Fruit fly (Drosophila melanogaster): Measurements from ENCODE around the gene CG15498.

CG15498 gene

DNA sequence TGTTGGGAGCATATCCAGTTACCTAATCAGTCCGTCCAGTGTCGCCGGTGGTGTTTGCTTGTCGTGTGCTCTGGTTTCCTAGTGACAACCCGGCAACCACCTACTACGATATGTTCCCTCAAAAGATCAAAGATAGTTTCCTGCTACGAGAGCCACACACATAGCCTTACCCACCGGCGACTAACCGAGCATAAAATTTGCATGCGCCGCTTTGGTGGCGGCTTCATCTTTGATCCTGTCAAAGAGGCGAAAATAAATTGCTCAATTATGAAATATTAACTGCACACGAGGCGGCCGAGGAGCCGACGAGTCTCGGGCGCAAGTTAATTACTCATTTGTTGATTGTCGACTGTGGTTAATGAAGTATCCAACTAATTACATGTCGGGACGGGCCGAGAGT is at the start of gene CG15498:
Gene CG15498, minus strand, starts transcription at position 101 of the 400 bp plus-strand sequence.
- TF ChIP-seq noc (tag; optimal IDR thresholded peaks at IDR 0.05): no peak

- TF ChIP-seq noc (tag; optimal IDR thresholded peaks at IDR 0.05): peak; percentile 25
Observed at dm6 chr3R:21618299-21619116, 49.6 kb upstream of the CG15498 start.

- peak; percentile 53 for TF ChIP-seq noc (tag; optimal IDR thresholded peaks at IDR 0.05)
Observed at dm6 chr3R:21616061-21616851, 47.3 kb upstream of the CG15498 start.

DNA sequence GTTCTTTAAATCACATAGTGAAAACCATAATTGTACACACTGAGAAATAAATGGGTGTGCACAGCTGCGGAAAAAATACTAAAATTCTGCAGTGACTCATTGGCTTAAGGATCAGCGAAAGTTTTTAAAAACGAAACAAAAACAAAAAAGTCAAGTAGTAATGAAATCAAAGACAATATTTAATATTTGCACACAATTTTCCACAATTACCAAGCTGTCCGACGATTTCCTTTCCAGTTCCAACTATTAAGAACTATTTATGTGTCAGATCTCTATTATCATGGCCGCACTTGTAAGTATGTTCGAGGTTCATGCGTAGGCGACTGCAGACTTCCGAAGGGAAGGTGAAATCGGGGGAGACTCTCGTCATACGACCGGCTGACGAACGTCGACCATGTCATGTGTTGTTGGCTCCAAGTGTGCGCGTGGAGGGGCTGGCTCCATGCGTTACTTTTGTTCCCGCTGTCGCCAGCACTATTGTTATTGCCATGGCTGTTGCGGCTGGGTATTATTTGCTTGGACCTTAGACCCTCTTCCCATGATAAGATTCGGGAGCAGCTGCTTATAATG is 46.0 kb upstream of the CG15498 start:
- peak; percentile 89 for TF ChIP-seq noc (tag; optimal IDR thresholded peaks at IDR 0.05)

DNA sequence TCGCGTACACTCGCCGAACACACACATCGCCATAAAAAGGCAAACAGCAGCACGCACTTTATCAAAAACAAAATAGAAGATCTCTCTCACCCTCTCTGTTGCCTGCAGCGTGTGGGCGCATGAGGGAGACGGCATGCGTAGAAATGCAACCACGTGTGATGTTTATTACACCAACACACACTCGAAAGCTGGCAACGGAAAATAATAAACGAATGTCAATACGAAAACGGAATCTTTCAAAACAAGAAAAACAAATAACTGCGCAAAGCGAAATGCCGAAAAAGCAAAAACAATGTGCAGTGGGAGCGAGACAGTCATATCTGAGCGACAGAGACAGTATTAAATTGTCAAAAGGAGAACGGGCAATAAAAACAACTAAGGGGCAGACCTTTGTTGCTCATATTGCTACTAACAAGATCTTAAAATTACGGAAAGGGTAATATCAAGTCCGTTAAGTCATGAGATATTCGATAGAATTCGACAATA is 44.4 kb upstream of the CG15498 start:
- peak; percentile 71 for TF ChIP-seq noc (tag; optimal IDR thresholded peaks at IDR 0.05)

dm6 chr3R:21612902-21613301 is 44.0 kb upstream of the CG15498 start:
- peak; percentile 75 for TF ChIP-seq noc (tag; optimal IDR thresholded peaks at IDR 0.05)

- TF ChIP-seq noc (tag; optimal IDR thresholded peaks at IDR 0.05): no peak
Observed at dm6 chr3R:21611629-21612180, 42.8 kb upstream of the CG15498 start.

DNA sequence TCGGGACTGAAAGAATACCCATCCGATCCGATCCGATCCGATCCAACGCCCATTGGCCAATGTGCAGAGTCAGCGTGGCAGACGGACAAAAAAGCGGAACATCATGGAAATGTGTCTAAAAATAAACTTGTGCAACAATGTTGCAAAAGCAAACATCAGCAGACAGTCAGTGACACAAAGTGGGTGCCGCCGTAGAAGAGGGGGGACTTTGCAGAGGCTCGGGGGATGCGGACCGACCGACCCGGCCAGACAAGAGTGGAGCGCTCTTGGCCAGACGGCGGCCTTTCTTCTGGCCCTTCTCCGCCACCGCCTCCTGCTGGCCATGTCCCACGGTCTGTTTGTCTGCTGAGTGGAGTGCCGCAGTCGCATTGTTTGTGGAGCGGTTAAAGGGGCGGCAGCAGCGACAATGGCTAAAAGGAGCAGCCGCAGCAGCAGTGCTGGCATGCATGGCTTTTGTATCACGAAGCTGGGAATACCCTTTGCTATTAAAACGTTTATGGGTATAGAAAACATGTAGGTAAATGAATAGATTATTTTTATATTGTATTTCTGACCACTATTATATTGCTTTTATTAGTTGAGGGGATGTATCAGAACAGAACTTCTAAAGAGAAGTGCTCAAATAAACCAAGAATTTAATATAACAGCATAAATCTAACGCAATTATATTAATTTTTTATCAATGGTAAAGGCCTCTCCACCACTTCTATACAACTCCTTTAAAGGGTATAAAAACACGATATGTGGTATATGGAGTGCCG is 39.5 kb upstream of the CG15498 start:
- TF ChIP-seq noc (tag; optimal IDR thresholded peaks at IDR 0.05): no peak

DNA sequence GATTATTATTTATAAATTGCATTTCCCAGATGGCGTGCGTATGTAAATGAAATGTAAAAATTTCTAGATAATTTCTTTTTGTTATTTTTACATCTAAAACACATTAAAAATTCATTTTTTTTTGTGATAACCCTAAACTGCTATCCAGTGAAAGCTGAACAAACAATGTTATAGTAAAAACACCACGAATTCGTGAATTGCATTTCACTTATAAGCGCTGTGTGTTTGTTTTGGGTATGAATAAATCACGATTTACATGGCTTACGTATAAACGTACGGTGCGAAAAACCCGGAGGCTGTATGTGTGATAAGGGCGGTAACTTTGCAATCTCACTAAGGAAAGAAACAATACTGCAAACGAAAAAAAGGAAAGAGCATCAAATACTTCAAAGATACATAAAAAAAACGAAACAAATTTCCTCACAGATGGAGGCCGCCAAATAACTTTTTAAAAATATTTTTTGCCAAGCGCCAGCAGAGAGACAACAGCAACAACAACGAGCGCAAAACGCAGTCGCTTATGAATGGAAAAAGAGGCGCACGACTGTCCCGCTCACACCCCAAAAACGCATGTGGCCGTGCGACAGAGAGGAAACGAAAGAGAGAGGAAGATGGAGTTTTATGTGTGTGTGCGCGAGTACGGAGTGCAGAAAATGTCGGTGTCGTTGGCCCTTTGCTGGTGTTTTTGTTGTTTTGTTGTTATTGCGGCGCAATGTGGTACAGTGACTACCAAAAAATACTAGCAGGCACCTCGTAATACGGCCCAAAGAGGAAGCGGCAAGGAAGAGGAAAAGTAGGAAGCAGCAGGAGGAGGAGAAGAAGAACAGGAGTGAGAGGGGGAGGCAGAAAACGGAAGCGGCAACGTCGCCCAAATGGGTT is 37.5 kb upstream of the CG15498 start:
- TF ChIP-seq noc (tag; optimal IDR thresholded peaks at IDR 0.05): no peak

- TF ChIP-seq noc (tag; optimal IDR thresholded peaks at IDR 0.05): no peak
Observed at dm6 chr3R:21605291-21605898, 36.4 kb upstream of the CG15498 start.

DNA sequence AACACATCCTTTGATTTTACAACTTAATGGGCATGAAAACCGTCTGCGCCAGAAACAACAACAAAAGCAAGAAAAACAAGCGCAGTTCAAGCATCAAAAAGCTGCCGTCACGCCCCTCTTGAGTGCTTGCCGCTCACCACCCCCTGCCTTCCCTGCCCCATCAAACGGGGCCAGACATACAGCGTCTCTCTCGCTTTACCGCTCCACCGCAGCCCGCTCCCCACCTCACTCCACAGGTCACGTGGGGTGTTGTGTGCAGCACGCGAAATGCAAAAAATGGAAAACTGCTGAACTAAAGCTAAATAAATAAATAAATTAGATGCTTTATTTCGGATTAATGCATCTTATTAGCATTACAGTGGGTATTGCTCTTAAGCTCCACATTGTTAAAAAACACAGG is 35.6 kb upstream of the CG15498 start:
- TF ChIP-seq noc (tag; optimal IDR thresholded peaks at IDR 0.05): no peak

DNA sequence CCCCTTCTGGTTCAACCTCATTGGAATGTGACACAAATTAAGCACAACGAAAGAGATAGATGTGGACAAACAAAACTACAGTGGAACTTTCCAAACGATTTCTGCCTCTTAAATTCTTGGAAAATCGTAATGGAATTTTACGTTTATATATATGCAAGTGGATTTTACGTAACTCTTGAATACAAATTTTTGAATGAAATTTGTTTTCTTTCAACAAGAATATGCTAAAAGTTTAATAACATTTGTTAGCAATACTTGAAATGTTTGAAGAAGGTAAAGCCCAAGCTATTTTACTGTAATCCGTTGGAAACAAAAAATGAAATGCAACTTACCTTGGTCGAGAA is 33.7 kb upstream of the CG15498 start:
- no peak for TF ChIP-seq noc (tag; optimal IDR thresholded peaks at IDR 0.05)

- no peak for TF ChIP-seq noc (tag; optimal IDR thresholded peaks at IDR 0.05)
Observed at dm6 chr3R:21601954-21602687, 33.2 kb upstream of the CG15498 start.
